Fruit fly (Drosophila melanogaster) whole organism, embryonic: ENCODE measurements around the gene CG4004.

Experiments
- Awh ChIP-seq: fragments of 200-800 bp; sonication (Bioruptor generic); IDR thresholded peaks from 2 replicates; pipeline ENCODE4, ENCODE4 v1.3.6; 2022; ENCODE audit warnings: missing biosample characterization, missing genetic modification characterization
- BtbVII ChIP-seq: fragments of 200-800 bp; sonication (Bioruptor generic); optimal IDR thresholded peaks from 3 replicates; lab custom pipeline; 2017; ENCODE audit warnings: missing biosample characterization, mild to moderate bottlenecking, missing genetic modification characterization
- CG10565 ChIP-seq: fragments of 200-800 bp; sonication (Bioruptor generic); optimal IDR thresholded peaks from 3 replicates; lab custom pipeline; 2016; ENCODE audit warnings: missing biosample characterization, mild to moderate bottlenecking, missing genetic modification characterization
- CG11695 ChIP-seq: fragments of 200-800 bp; sonication (Bioruptor generic); IDR thresholded peaks from 3 replicates; pipeline ENCODE4 v1.3.6; 2022; ENCODE audit warnings: missing biosample characterization, missing genetic modification characterization
- CG11723 ChIP-seq: fragments of 200-800 bp; sonication (Bioruptor generic); optimal IDR thresholded peaks from 2 replicates; lab custom pipeline; 2017; ENCODE audit warnings: missing biosample characterization, mild to moderate bottlenecking, missing genetic modification characterization
- CG12769 ChIP-seq: fragments of 200-800 bp; sonication (Bioruptor generic); optimal IDR thresholded peaks from 2 replicates; lab custom pipeline; 2019; ENCODE audit warnings: missing biosample characterization, mild to moderate bottlenecking, missing genetic modification characterization, moderate library complexity
- CG13287 ChIP-seq: fragments of 200-800 bp; sonication (Bioruptor generic); IDR thresholded peaks from 2 replicates; pipeline ENCODE4 v1.3.6; 2022; ENCODE audit warnings: missing biosample characterization, missing genetic modification characterization; ENCODE audit not compliant: partially characterized antibody
- CG13424 ChIP-seq: fragments of 200-800 bp; sonication (Bioruptor generic); optimal IDR thresholded peaks from 2 replicates; lab custom pipeline; 2019; ENCODE audit warnings: missing biosample characterization, mild to moderate bottlenecking, missing genetic modification characterization, moderate library complexity
- CG13894 ChIP-seq: fragments of 200-800 bp; sonication (Bioruptor generic); optimal IDR thresholded peaks from 3 replicates; lab custom pipeline; 2018; ENCODE audit warnings: missing biosample characterization, mild to moderate bottlenecking, missing genetic modification characterization, moderate library complexity
- CG14014 ChIP-seq: fragments of 200-800 bp; sonication (Bioruptor generic); IDR thresholded peaks from 2 replicates; pipeline ENCODE4 v1.3.6; 2022; ENCODE audit warnings: missing biosample characterization, missing genetic modification characterization
- CG15269 ChIP-seq: fragments of 200-800 bp; sonication (Bioruptor generic); optimal IDR thresholded peaks from 2 replicates; lab custom pipeline; 2018; ENCODE audit warnings: missing biosample characterization, mild to moderate bottlenecking, missing genetic modification characterization, moderate library complexity
- CG15514 ChIP-seq: fragments of 200-800 bp; sonication (Bioruptor generic); optimal IDR thresholded peaks from 3 replicates; lab custom pipeline; 2017; ENCODE audit warnings: missing biosample characterization, missing genetic modification characterization, mild to moderate bottlenecking, moderate library complexity, missing genetic modification reagents
- CG16779 ChIP-seq: fragments of 200-800 bp; sonication (Bioruptor generic); IDR thresholded peaks from 2 replicates; pipeline ENCODE4 v1.3.6; 2022; ENCODE audit warnings: missing biosample characterization, missing genetic modification characterization
- CG17359 ChIP-seq: fragments of 200-800 bp; sonication (Bioruptor generic); optimal IDR thresholded peaks from 3 replicates; lab custom pipeline; 2018; ENCODE audit warnings: missing biosample characterization, mild to moderate bottlenecking, missing genetic modification characterization, moderate library complexity
- CG1832 ChIP-seq: fragments of 200-800 bp; sonication (Bioruptor generic); optimal IDR thresholded peaks from 2 replicates; lab custom pipeline; 2017; ENCODE audit warnings: missing biosample characterization, mild to moderate bottlenecking, missing genetic modification characterization, inconsistent platforms
- CG18619 ChIP-seq: fragments of 200-800 bp; sonication (Bioruptor generic); optimal IDR thresholded peaks from 3 replicates; lab custom pipeline; 2017; ENCODE audit warnings: missing biosample characterization, mild to moderate bottlenecking, missing genetic modification characterization
- CG33213 ChIP-seq: fragments of 200-800 bp; sonication (Bioruptor generic); optimal IDR thresholded peaks from 3 replicates; lab custom pipeline; 2016; ENCODE audit warnings: missing biosample characterization, missing genetic modification characterization
- CG4328 ChIP-seq: fragments of 200-800 bp; sonication (Bioruptor generic); optimal IDR thresholded peaks from 3 replicates; lab custom pipeline; 2017; ENCODE audit warnings: missing biosample characterization, missing genetic modification reagents, missing genetic modification characterization
- CG4617 ChIP-seq: fragments of 200-800 bp; sonication (Bioruptor generic); optimal IDR thresholded peaks from 3 replicates; lab custom pipeline; 2016; ENCODE audit warnings: missing biosample characterization, missing genetic modification characterization, borderline replicate concordance
- CG4820 ChIP-seq: fragments of 200-800 bp; sonication (Bioruptor generic); optimal IDR thresholded peaks from 3 replicates; lab custom pipeline; 2016; ENCODE audit warnings: missing biosample characterization, missing genetic modification characterization
- CG5953 ChIP-seq: fragments of 200-800 bp; sonication (Bioruptor generic); IDR thresholded peaks from 2 replicates; pipeline ENCODE4 v1.3.6; 2022; ENCODE audit warnings: missing biosample characterization, missing genetic modification characterization
- CG6272 ChIP-seq: fragments of 200-800 bp; sonication (Bioruptor generic); IDR thresholded peaks from 2 replicates; pipeline ENCODE4 v1.3.6; 2022; ENCODE audit warnings: missing biosample characterization, missing genetic modification characterization
- CG7372 ChIP-seq: fragments of 200-800 bp; sonication (Bioruptor generic); IDR thresholded peaks from 2 replicates; pipeline ENCODE4 v1.3.6; 2022; ENCODE audit warnings: missing biosample characterization, missing genetic modification characterization
- CG9437 ChIP-seq: fragments of 200-800 bp; sonication (Bioruptor generic); optimal IDR thresholded peaks from 2 replicates; lab custom pipeline; 2018; ENCODE audit warnings: missing biosample characterization, mild to moderate bottlenecking, missing genetic modification characterization
- CG9817 ChIP-seq: fragments of 200-800 bp; sonication (Bioruptor generic); optimal IDR thresholded peaks from 2 replicates; lab custom pipeline; 2018; ENCODE audit warnings: missing biosample characterization, mild to moderate bottlenecking, missing genetic modification characterization, moderate library complexity
- Dll ChIP-seq: fragments of 200-800 bp; sonication (Bioruptor generic); IDR thresholded peaks from 4 replicates; pipeline ENCODE4 v1.3.6; 2022; ENCODE audit warnings: missing biosample characterization, missing genetic modification characterization; ENCODE audit not compliant: partially characterized antibody
- Doc3 ChIP-seq: fragments of 200-800 bp; sonication (Bioruptor generic); IDR thresholded peaks from 3 replicates; pipeline ENCODE4 v1.3.6; 2022; ENCODE audit warnings: missing biosample characterization, missing genetic modification characterization; ENCODE audit not compliant: partially characterized antibody
- Fer2 ChIP-seq: fragments of 200-800 bp; sonication (Bioruptor generic); optimal IDR thresholded peaks from 2 replicates; lab custom pipeline; 2018; ENCODE audit warnings: missing biosample characterization, mild to moderate bottlenecking, missing genetic modification characterization, moderate library complexity
- HHEX ChIP-seq: fragments of 200-800 bp; sonication (Bioruptor generic); optimal IDR thresholded peaks from 3 replicates; lab custom pipeline; 2017; ENCODE audit warnings: missing biosample characterization, mild to moderate bottlenecking, missing genetic modification characterization, missing genetic modification reagents
- Hmx ChIP-seq: fragments of 200-800 bp; sonication (Bioruptor generic); optimal IDR thresholded peaks from 2 replicates; lab custom pipeline; 2016; ENCODE audit warnings: missing biosample characterization, missing genetic modification characterization
- Hr78 ChIP-seq, 2 experiments: fragments of 200-800 bp in 1 of 2; fragments of >200 bp in 1 of 2; sonication (Bioruptor generic) in 1 of 2; optimal IDR thresholded peaks; 2 replicates each; lab custom pipeline; 2017 to 2019; ENCODE audit warnings: missing biosample characterization in 2 of 2, missing genetic modification characterization in 2 of 2, mild to moderate bottlenecking in 1 of 2, moderate library complexity in 1 of 2
- Med ChIP-seq: fragments of 200-800 bp; sonication (Bioruptor generic); peaks from one replicate; lab custom pipeline; 2016; ENCODE audit warnings: missing biosample characterization, missing genetic modification characterization, mild to moderate bottlenecking, inconsistent platforms, moderate library complexity
- Myb ChIP-seq: fragments of 200-800 bp; sonication (Bioruptor generic); optimal IDR thresholded peaks from 2 replicates; lab custom pipeline; 2016; ENCODE audit warnings: missing biosample characterization, missing genetic modification characterization
- Optix ChIP-seq: fragments of 200-800 bp; sonication (Bioruptor generic); IDR thresholded peaks from 3 replicates; pipeline ENCODE4 v1.3.6; 2022; ENCODE audit warnings: missing biosample characterization, missing genetic modification characterization
- Poxn ChIP-seq: fragments of 200-800 bp; sonication (Bioruptor generic); IDR thresholded peaks from 2 replicates; pipeline ENCODE4 v1.3.6; 2022; ENCODE audit warnings: missing biosample characterization, missing genetic modification characterization
- Rfx ChIP-seq: fragments of 200-800 bp; sonication (Bioruptor generic); IDR thresholded peaks from 2 replicates; pipeline ENCODE4 v1.3.6; 2022; ENCODE audit warnings: missing biosample characterization, missing genetic modification characterization
- abd-A ChIP-seq: fragments of 200-800 bp; sonication (Bioruptor generic); optimal IDR thresholded peaks from 3 replicates; lab custom pipeline; 2019; ENCODE audit warnings: missing biosample characterization, mild to moderate bottlenecking, missing genetic modification characterization, moderate library complexity
- ase ChIP-seq: fragments of 200-800 bp; sonication (Bioruptor generic); IDR thresholded peaks from 3 replicates; pipeline ENCODE4 v1.3.6; 2022; ENCODE audit warnings: missing biosample characterization, missing genetic modification characterization
- br ChIP-seq: fragments of >200 bp; optimal IDR thresholded peaks from 2 replicates; lab custom pipeline; 2017
- bsh ChIP-seq, 2 experiments: fragments of 200-800 bp; sonication (Bioruptor generic); optimal IDR thresholded peaks; 2 replicates each; lab custom pipeline; 2017 to 2018; ENCODE audit warnings: mild to moderate bottlenecking in 2 of 2, missing biosample characterization in 2 of 2, missing genetic modification characterization in 2 of 2, moderate library complexity in 1 of 2
- cad ChIP-seq: fragments of >200 bp; optimal IDR thresholded peaks from 2 replicates; lab custom pipeline; 2017; ENCODE audit warnings: missing biosample characterization, missing genetic modification characterization
- dati ChIP-seq: fragments of 200-800 bp; sonication (Bioruptor generic); IDR thresholded peaks from 2 replicates; pipeline ENCODE4 v1.3.6; 2022; ENCODE audit warnings: missing biosample characterization, missing genetic modification characterization
- eyg ChIP-seq: fragments of 200-800 bp; sonication (Bioruptor generic); optimal IDR thresholded peaks from 3 replicates; lab custom pipeline; 2016; ENCODE audit warnings: missing biosample characterization, missing genetic modification characterization
- lilli ChIP-seq: fragments of 200-800 bp; sonication (Bioruptor generic); optimal IDR thresholded peaks from 3 replicates; lab custom pipeline; 2016; ENCODE audit warnings: missing biosample characterization, missing genetic modification characterization
- pan ChIP-seq, 4 experiments: fragments of >200 bp in 3 of 4; fragments of 200-800 bp in 1 of 4; sonication (Bioruptor generic) in 1 of 4; optimal IDR thresholded peaks in 3 of 4; IDR thresholded peaks in 1 of 4; 2 replicates each; pipeline versions ENCODE4 v1.3.6 to Lab custom; 2017 to 2022; ENCODE audit warnings: missing biosample characterization in 2 of 4, missing genetic modification characterization in 2 of 4, mixed read lengths in 1 of 4
- repo ChIP-seq: fragments of 200-800 bp; sonication (Bioruptor generic); optimal IDR thresholded peaks from 2 replicates; lab custom pipeline; 2016; ENCODE audit warnings: missing biosample characterization, missing genetic modification characterization
- sim ChIP-seq: fragments of 200-800 bp; sonication (Bioruptor generic); IDR thresholded peaks from 2 replicates; pipeline ENCODE4 v1.3.6; 2022; ENCODE audit warnings: missing biosample characterization, missing genetic modification characterization
- tap ChIP-seq: fragments of 200-800 bp; optimal IDR thresholded peaks from 3 replicates; lab custom pipeline; 2019; ENCODE audit warnings: missing biosample characterization, mild to moderate bottlenecking, missing genetic modification characterization, moderate library complexity
- tup ChIP-seq: fragments of 200-800 bp; sonication (Bioruptor generic); optimal IDR thresholded peaks from 2 replicates; lab custom pipeline; 2016; ENCODE audit warnings: missing biosample characterization, mild to moderate bottlenecking, missing genetic modification characterization, moderate library complexity

The CG4004 gene

DNA sequence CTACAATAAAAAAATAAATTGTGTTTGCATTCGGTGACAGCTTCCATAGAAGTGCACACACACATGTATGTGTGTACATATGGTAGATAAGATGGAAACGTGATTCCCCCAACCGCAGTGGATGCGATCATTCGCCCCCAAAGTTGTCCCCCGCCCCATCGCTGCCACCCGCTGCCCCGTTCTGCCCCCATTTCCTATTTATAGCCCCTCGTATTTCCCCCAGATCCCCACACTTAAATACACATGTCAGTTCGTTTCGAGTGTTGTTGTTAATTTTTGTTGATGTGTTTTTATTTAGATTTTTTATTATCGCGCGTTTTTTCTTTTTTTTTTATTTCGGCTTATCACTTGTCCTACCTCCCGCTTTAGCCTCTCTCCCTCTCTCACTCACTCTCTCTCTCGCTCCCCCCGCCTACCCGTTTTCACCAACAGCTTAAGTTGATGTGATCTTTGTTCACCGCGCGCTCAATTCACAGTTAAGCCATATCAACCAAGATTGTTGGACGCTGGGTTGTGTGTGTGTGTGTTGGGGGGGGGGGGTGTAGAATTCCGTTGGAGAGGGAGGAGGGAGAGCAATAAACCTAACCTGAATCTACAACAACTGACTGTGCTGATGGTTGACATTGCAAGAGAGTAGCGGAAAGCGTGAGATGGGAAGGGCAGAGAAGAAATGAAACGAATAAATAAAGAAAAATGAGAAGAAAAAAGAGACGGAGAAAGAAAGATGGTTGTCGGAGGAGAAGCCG is 9.8 kb downstream of the CG4004 start (continued):
- no peak for TF ChIP-seq CG13424 (tag; lab: Kevin White, UChicago)
- TF ChIP-seq CG33213 (GFP tag; lab: Kevin White, UChicago), result no peak
- TF ChIP-seq CG11723 (GFP tag; lab: Kevin White, UChicago), result peak; percentile 13
- TF ChIP-seq Hmx (GFP tag; lab: Kevin White, UChicago), result no peak
- peak in 1 of 2 experiments; percentile 48 for TF ChIP-seq Hr78 (GFP tag; optimal IDR thresholded peaks at IDR 0.05; lab: Kevin White, UChicago)
- no peak for TF ChIP-seq CG13287
- TF ChIP-seq CG12769 (tag; lab: Kevin White, UChicago), result peak; percentile 82
- TF ChIP-seq CG1832 (GFP tag; lab: Kevin White, UChicago), result peak; percentile 73
- no peak for TF ChIP-seq CG5953 (GFP tag; lab: Robert Waterston, UW)
- TF ChIP-seq tap (tag; lab: Kevin White, UChicago), result no peak
- no peak for TF ChIP-seq br (lab: Kevin White, UChicago)
- no peak for TF ChIP-seq CG11695 (GFP tag; lab: Robert Waterston, UW)
- peak; percentile 27; the same call in 1 of the 2 replicates for TF ChIP-seq CG14014 (GFP tag; lab: Robert Waterston, UW)
- TF ChIP-seq CG15514 (GFP tag; lab: Kevin White, UChicago), result no peak
- no peak for TF ChIP-seq eyg (GFP tag; lab: Kevin White, UChicago)
- no peak for TF ChIP-seq CG18619 (GFP tag; lab: Kevin White, UChicago)
- TF ChIP-seq CG4617, result no peak
- TF ChIP-seq CG6272, result no peak
- TF ChIP-seq Rfx, result peak; percentile 26; the same call in 1 of the 2 replicates
- TF ChIP-seq CG15269 (tag; lab: Kevin White, UChicago), result no peak
- TF ChIP-seq CG10565, result no peak
- no peak for TF ChIP-seq CG4328 (GFP tag; lab: Kevin White, UChicago)
- TF ChIP-seq dati (GFP tag; lab: Robert Waterston, UW), result no peak
- no peak for TF ChIP-seq CG9817 (tag; lab: Kevin White, UChicago)
- no peak for TF ChIP-seq pan (optimal IDR thresholded peaks at IDR 0.05; lab: Kevin White, UChicago)
- TF ChIP-seq pan (GFP tag; optimal IDR thresholded peaks at IDR 0.05 in 1 of 2, IDR thresholded peaks at IDR 0.05 in 1 of 2), result peak in 1 of 2 experiments; percentile 6
- no peak for TF ChIP-seq Fer2 (tag; lab: Kevin White, UChicago)
- no peak for TF ChIP-seq lilli (GFP tag; lab: Kevin White, UChicago)
- no peak for TF ChIP-seq CG9437 (GFP tag; lab: Kevin White, UChicago)
- TF ChIP-seq cad (GFP tag; lab: Kevin White, UChicago), result no peak
- TF ChIP-seq CG17359 (tag; lab: Kevin White, UChicago), result no peak
- no peak for TF ChIP-seq Poxn (GFP tag; lab: Robert Waterston, UW)
- no peak for TF ChIP-seq tup (GFP tag; lab: Kevin White, UChicago)
- no peak for TF ChIP-seq HHEX (GFP tag; lab: Kevin White, UChicago)
- no peak for TF ChIP-seq CG16779 (GFP tag; lab: Robert Waterston, UW)
- TF ChIP-seq Doc3, result no peak
- TF ChIP-seq Dll (GFP tag; lab: Robert Waterston, UW), result no peak
- no peak for TF ChIP-seq CG7372 (GFP tag; lab: Robert Waterston, UW)
- TF ChIP-seq CG13894 (tag; lab: Kevin White, UChicago), result no peak
- TF ChIP-seq Optix (GFP tag; lab: Robert Waterston, UW), result no peak
- peak in 1 of 2 experiments; percentile 22 for TF ChIP-seq bsh (GFP tag; optimal IDR thresholded peaks at IDR 0.05; lab: Kevin White, UChicago)
- TF ChIP-seq ase (GFP tag; lab: Robert Waterston, UW), result no peak
- TF ChIP-seq repo (GFP tag; lab: Kevin White, UChicago), result no peak
- TF ChIP-seq BtbVII (GFP tag; lab: Kevin White, UChicago), result no peak
- no peak for TF ChIP-seq Myb (GFP tag; lab: Kevin White, UChicago)
- TF ChIP-seq Med, result peak; percentile 32
- peak; percentile 55; the same call in 1 of the 2 replicates for TF ChIP-seq Awh (GFP tag; lab: Robert Waterston, UW)
- no peak for TF ChIP-seq sim
- no peak for TF ChIP-seq CG4820 (GFP tag; lab: Kevin White, UChicago)
- peak; percentile 93 for TF ChIP-seq abd-A (tag; lab: Kevin White, UChicago)
